Worm (Caenorhabditis elegans) whole organism, L4/young adult: Measurements from ENCODE around the gene nhr-19.

Experiments used
- W03F9.2 ChIP-seq: fragments of 150-350 bp; optimal IDR thresholded peaks from 2 replicates; lab custom pipeline; 2014; ENCODE audit warnings: missing biosample characterization, missing genetic modification characterization
- him-1 ChIP-seq: sonication (generic microtip); optimal IDR thresholded peaks from 2 replicates; lab custom pipeline; 2016; ENCODE audit warnings: missing genotype, missing genetic modification reagents, missing genetic modification characterization, missing compliant biosample characterization

DNA sequence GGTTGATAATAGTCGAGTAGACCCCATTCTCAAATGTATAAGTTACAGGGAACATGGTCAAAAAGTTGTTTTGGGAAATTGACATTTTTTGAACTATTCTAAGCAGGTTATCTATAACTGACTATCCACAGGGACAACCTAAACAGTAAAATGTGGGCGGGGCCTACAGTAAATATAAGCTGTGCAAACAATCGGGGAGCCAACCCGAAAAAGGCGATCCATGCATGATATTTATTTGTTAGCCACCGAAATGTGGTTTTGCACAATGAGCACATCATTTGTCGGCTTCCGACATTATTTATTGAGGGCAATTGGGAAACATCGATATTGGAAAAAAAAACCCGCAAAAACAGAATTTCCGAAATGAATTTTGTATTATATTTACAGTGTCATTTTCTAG is 9.4 kb upstream of the nhr-19 start, which contains the start of gene hlh-6:
- TF ChIP-seq W03F9.2 (tag; lab: Kevin White, UChicago) (no peak), him-1 (tag; lab: Kevin White, UChicago) (no peak)
